Worm (Caenorhabditis elegans) whole organism, late embryonic: Measurements from ENCODE around the gene msp-64.

Source experiments
- C38D4.7 ChIP-seq: fragments of 200-800 bp; sonication (Bioruptor generic); optimal IDR thresholded peaks from 2 replicates; lab custom pipeline; 2018; ENCODE audit warnings: mild to moderate bottlenecking, missing genetic modification characterization, moderate library complexity, missing compliant biosample characterization
- ama-1 ChIP-seq: fragments of 150-350 bp; optimal IDR thresholded peaks from 2 replicates; lab custom pipeline; 2014
- elt-2 ChIP-seq: sonication (generic microtip); optimal IDR thresholded peaks from 2 replicates; lab custom pipeline; 2016; ENCODE audit warnings: missing genetic modification reagents, missing genetic modification characterization, missing compliant biosample characterization
- fax-1 ChIP-seq: sonication (generic microtip); optimal IDR thresholded peaks from 2 replicates; lab custom pipeline; 2016; ENCODE audit warnings: missing genotype, missing genetic modification characterization, missing compliant biosample characterization
- hlh-30 ChIP-seq: sonication (generic microtip); optimal IDR thresholded peaks from 2 replicates; lab custom pipeline; 2017; ENCODE audit warnings: antibody characterized with exemption, missing genetic modification characterization, missing compliant biosample characterization; ENCODE audit not compliant: insufficient read depth
- pqm-1 ChIP-seq: sonication (generic microtip); optimal IDR thresholded peaks from 2 replicates; lab custom pipeline; 2016; ENCODE audit warnings: missing genetic modification characterization, missing compliant biosample characterization
- rnt-1 ChIP-seq: sonication (generic microtip); optimal IDR thresholded peaks from 2 replicates; lab custom pipeline; 2016; ENCODE audit warnings: missing genetic modification characterization, missing compliant biosample characterization
- zip-5 ChIP-seq: sonication (generic microtip); optimal IDR thresholded peaks from 2 replicates; lab custom pipeline; 2016; ENCODE audit warnings: missing genetic modification characterization, missing compliant biosample characterization

DNA sequence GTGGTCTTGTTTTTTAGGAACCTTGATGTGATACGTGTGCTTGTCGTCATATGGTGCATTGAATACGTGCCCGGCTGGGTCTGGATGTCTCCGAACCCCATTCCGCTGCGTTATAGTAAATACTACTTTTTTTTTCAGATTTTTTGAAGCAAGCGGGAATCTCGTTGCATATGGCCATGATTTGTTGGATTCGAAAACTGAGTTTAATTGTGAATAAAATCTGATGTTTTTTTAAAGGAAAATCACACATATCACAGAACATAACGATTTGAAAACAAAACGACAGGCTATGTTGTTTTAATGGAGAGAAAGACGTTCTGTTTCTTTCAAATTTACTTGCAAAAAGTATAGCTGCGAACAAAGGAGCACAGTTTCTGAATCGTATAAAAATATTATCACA lies 35.3 kb upstream of the msp-64 start, which contains the start of the genes ZK1248.17 and H41C03.3:
- TF ChIP-seq hlh-30 (tag; lab: Kevin White, UChicago) (no peak), pqm-1 (tag; lab: Kevin White, UChicago) (no peak), ama-1 (lab: Kevin White, UChicago) (no peak), elt-2 (tag; lab: Kevin White, UChicago) (no peak), zip-5 (no peak), C38D4.7 (GFP tag; lab: Kevin White, UChicago) (no peak), fax-1 (tag; lab: Kevin White, UChicago) (no peak), rnt-1 (tag; lab: Kevin White, UChicago) (no peak)
